Fruit fly (Drosophila melanogaster) ovary, adult (tissue): ENCODE data around the gene CG6785.

ENCODE experiments used
- CG17801 ChIP-seq: fragments of 200-800 bp; optimal IDR thresholded peaks from 2 replicates; lab custom pipeline; 2019; ENCODE audit warnings: missing biosample characterization, mild to moderate bottlenecking, missing genetic modification characterization, moderate library complexity; ENCODE audit not compliant: partially characterized antibody

Gene CG6785

DNA sequence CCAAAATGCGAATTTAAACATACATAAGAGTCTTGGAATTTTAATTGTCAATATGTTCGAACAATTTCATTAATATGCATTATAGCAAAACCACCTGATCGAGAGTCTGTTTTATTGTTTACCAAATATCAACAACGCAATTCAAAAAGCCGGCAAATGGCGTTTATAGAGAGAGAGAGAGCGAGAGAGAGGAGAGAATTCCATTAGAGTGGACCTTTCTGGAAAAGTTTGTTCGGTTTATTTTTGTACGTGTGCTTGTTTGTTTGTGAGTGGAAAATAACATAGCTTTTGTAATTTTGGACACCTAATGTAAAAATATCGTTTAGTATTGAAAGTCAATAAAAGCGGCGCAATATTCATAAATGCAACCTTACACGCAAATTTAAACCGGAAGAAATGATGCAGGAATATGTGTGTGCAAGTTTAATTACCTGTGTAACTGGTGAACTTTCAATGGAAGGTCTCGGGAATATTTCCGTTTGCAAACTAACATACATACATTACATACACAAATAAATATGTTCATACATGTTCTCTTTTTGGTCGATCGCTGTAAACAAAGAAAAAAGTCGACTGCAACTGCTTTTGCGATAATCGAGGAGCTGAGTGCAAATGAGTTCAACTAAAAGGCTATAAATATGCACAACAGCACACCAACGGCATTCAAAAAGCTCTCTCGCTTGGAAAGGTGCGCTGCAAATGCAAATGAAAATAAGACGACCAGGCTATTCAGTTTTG is at the start of gene CG6785:
TSS of gene CG6785 (minus strand) at position 588 of the 738 bp plus-strand sequence.
- TF ChIP-seq CG17801 = peak; percentile 88

DNA sequence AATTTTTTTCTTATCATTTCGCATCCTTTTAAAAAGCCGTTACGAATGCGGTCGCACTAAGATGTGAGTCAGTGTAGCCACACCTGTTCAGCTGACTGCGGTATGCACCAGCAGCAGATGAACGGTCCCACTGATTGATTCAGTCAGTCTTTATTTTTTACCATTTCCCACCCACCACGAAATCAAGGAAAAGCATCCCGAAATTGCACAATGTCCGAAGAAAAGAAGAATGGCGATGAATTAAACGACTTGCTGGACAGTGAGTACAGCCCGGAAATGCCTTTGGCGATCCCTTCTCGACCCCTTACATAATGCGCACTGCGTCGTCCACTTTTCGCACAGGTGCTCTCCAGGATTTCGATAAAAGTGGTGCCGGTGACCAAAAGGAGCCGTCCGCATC is 48.7 kb upstream of the CG6785 start:
- no peak for TF ChIP-seq CG17801

dm6 chr2L:12092719-12093118 is 47.7 kb upstream of the CG6785 start:
- no peak for TF ChIP-seq CG17801

DNA sequence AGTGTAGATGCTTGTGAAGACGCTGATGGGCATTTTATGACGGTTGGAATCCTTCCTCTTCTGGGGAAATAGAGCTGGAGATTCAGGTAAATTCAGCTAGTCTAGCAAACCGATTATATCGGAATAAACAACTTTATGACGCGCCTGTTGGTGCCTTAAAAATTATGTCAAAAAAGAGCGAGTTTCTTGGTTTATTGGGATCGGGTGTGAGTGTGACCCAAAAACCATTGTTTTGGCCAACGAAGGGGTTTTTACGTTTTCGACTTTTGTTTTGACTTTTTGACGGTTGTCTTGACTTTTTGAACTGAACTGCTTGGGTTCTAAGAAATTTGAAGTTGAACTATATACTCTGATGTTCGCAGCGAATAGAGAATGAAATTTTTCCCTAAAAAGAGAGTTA is 47.0 kb upstream of the CG6785 start:
- TF ChIP-seq CG17801 = no peak

DNA sequence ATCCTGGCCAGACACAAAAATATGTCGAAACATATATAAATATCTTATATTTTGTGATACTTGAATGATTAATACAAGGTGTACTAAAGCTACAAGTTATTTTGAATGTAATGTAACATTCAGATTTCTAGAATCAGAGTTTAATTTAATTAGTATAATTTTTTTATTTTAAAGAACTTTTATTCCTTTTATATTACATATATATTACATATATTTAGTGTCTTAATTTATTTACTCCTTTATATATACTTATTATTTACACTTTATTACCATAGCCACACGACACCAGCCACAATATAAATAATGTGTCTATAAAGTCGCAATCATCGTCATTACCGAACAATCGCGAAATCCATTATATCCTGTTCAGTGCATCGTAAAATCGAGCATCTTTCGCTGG is 46.5 kb upstream of the CG6785 start, which contains the start of gene Pex19:
TSS of gene Pex19 (plus strand) at position 301 of the 400 bp plus-strand sequence.
- no peak for TF ChIP-seq CG17801

DNA sequence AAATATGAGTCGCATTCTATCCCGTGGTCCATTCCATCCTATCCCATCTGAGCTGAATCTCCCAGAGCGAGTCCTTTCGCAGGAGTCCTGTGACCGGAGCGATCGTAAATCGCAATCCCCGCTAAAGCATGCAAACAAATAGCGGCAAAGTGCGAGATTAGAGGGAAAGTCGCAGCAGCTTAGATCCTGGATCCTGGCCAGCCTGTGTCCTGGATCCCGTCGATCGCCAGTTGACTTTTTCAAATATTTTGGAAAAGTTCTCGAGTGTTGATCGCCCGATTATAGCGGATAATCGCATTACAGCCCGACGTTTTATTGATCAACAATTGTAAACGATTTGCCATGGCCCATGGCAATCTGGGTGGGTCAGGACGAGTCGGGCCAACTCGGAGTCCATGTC is 44.1 kb upstream of the CG6785 start:
- no peak for TF ChIP-seq CG17801

DNA sequence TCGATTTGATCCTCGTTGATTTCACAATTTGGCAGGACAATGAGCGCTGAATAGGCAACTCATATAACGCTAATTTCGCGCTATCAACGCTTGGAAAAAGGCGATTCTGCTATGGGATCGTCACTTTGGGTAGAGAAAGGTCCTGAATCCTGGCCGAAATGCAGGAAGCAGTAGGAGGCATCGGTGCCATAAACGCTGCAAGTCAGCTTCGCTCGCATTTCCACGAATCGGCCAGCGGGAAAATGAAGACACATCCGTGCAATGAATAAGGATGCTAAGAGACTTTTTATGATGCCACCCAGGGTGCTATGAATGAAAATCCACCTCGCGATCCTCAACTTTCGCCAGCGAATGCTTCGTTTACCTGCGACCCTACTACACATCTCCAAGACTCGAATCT is 42.4 kb upstream of the CG6785 start:
- no peak for TF ChIP-seq CG17801

- TF ChIP-seq CG17801 = no peak
These were observed 40.7 kb upstream of the CG6785 start, which contains the start of gene prd for dm6 chr2L:12085619-12086171. TSS of gene prd (minus strand) at chr2L:12085827.

DNA sequence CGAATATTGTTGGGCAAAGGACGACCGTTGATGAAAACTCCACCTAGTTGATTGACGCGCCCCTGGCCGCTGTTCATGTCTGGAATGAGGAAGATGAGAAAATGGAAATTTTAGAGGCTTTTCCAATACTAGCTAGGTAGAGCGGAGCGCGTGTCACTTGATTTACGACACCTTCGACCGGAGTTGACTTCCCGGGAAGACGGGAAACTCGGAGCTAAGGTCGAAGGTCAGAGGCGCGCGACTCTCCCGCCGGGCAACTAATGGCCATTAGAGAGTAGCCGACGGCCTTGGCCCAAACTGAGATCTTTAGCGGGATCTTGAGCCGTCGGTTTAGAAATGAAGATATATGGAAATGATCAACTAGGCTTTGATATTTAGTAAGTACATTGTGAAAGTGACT is 40.0 kb upstream of the CG6785 start:
- no peak for TF ChIP-seq CG17801

- no peak for TF ChIP-seq CG17801
These were observed 36.2 kb upstream of the CG6785 start for dm6 chr2L:12081118-12081665.

DNA sequence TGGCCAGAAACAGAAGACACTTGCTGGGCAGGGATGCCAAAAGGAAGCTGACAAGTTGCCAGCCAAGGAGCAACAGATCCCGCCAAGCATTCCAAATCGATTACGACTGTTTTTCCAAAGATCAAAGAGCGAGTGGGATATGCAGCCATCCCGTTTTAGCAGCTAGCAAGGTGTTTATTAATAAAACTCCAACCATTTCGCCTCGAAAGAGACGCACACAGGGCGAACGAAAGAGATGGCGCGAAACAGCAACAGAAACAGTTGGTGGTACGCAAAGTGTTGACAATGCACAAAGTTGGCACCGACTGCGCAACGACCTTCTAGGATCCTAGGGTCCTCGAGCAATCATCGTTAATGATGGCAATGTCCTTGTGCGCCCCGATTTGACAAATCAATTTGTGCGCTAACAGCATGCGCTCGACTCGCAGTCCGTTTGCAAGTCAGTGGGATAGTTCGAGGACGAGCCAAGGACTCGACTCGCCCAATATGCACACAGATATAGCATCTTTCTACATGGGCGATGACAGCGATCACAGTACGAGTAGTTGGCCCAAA is 34.9 kb upstream of the CG6785 start:
- TF ChIP-seq CG17801 = no peak

DNA sequence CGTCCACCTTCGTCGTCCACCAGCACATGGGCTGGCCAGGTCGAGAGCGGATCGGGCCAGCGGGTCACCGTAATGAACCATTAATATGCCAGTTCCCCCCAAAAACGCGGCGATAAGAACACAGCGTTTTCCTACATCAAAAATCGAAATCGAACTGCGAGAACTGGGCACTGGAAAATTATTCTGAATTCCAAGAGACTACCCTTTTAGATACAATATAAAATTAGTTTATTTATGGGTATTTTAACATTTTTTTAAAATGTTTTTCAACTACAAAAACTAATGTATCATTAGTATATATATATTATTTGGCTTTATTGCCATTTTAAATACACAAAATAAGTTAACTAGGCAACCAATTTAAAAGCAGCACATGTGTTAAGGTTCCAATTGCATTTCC is 33.7 kb upstream of the CG6785 start:
- no peak for TF ChIP-seq CG17801

DNA sequence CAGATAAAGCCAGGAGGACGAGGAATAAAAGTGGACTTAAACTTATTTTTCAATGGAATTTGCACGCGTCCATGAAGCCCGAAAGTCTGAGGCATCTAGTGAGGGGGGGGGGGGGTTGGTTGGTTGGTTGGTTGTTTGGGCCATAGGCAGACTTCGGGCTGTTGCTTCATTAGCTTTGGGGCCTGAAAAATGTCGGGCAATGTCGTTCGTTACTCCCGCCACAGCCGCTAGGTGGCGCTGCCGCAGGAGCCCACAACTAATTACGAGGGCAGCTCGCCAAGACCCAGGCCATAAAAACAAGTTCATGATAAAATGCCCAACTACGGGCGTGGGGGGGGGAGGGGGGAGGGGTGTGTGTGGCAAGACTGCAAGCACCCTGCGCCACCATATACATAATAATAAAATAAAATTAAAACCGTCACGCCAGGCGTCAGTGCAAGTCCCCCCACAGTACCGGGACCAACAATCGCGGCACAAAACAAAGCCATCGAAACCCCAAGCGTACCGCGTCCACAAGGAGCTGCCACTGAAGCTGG is 33.2 kb upstream of the CG6785 start:
- no peak for TF ChIP-seq CG17801

DNA sequence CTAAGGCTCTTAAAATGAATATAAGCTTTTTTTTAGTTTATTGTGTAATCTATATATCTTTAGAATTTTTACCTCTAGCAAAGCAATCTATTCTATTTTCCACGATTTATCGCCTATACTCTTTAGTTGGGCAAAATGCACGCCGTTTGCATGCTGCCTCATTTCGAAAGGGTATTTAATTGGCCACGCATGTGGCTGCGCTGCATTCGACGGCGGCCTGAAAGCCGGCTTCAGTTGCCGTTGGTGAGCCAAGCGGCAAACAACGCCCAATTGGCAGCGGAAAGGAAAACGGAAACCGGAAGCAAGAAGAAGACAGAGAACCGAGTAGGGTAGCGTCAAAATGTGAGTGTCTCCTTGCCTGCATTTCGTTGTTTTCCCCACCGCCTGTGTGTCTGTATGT is 30.9 kb upstream of the CG6785 start, which contains the start of gene CG14947:
TSS of gene CG14947 (plus strand) at position 251 of the 400 bp plus-strand sequence.
- TF ChIP-seq CG17801 = no peak

DNA sequence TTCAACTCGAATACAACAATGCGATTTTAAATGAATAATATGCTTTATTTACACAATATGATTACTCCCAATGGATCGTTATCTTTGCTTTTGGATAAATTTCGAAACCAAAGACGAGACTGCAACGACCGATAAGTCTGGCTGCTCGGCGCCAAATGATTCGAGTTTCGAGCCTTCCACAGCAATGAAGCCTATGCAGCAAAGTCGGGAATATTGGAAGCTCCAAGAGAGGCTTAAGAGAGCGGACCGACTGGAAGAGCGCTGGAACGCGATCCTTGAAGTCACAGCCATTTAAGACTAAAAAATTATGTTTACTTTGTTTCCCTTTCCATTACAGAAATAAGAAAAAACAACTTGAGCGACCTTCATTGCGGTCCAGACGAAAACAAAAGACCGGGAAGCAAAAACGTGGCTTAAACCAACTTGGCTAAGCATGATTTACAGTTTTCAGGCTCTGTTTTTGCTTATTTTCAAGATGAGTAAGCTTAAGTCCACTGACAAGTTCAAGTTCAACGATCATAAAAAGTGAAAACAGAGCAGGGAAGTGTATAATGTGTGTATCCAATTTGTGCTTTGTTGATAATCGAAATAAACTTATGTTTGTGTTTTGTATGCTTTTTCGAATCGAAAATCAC is 21.7 kb upstream of the CG6785 start, which contains the start of gene firl:
TSS of gene firl (minus strand) at position 159 of the 635 bp plus-strand sequence.
- no peak for TF ChIP-seq CG17801

- no peak for TF ChIP-seq CG17801
These were observed 20.8 kb upstream of the CG6785 start for dm6 chr2L:12065683-12066386.
